Comparison of ENCODE assay signal across 2 fruit fly cellular contexts in the genomic region with DNA sequence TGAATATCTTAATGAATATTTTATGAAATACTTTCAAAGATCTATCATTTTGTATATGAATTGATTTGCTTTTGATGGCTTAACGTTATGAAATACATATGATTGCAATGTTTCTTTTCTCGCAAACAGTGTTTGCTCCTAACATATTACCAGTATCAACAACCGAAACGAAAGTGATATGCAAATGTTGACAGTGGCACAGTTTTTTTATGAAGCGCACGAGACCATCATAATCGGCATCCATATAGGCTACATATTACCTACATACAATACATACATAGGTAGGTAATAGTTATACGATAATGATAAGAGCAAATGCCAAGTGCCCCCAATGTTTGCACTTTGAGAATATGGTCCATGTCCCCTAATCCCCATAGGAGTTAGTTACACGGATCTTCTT.
A peak's percentile ranks its signal among the peaks of the same experiment; 100 is the strongest.
TF ChIP-seq lines count a peak whose summit lies in the region.

No protein-coding gene starts in this region.

- TF ChIP-seq CTCF in whole organism, embryonic (GFP tag; optimal IDR thresholded peaks at IDR 0.05; lab: Kevin White, UChicago) = no peak

TF ChIP-seq in whole organism, embryonic, 481 proteins besides CTCF, POLR2A, EP300 and RAD21 (continues in another document):
- TF ChIP-seq CG1024 (GFP tag; IDR thresholded peaks at IDR 0.05; lab: Robert Waterston, UW) = peak; percentile 51; the same call in 1 of the 2 replicates
- TF ChIP-seq otp (GFP tag; IDR thresholded peaks at IDR 0.05; lab: Robert Waterston, UW) = peak; percentile 35; the same call in 1 of the 3 replicates
- TF ChIP-seq CG17385 (GFP tag; optimal IDR thresholded peaks at IDR 0.05; lab: Kevin White, UChicago) = no peak
- no peak for TF ChIP-seq CG6654 (GFP tag; optimal IDR thresholded peaks at IDR 0.05; lab: Kevin White, UChicago)
- TF ChIP-seq sr (GFP tag; IDR thresholded peaks at IDR 0.05; lab: Robert Waterston, UW) = no peak
- no peak for TF ChIP-seq hth (optimal IDR thresholded peaks at IDR 0.05; lab: Kevin White, UChicago)
- 0 out of 2 replicates have a peak, but pooled peaks have one; percentile 40 for TF ChIP-seq Awh (GFP tag; IDR thresholded peaks at IDR 0.05; lab: Robert Waterston, UW)
- peak; percentile 25 for TF ChIP-seq wek (GFP tag; optimal IDR thresholded peaks at IDR 0.05; lab: Kevin White, UChicago)
- no peak for TF ChIP-seq CG7556 (GFP tag; optimal IDR thresholded peaks at IDR 0.05; lab: Kevin White, UChicago)
- no peak for TF ChIP-seq CG8388 (GFP tag; optimal IDR thresholded peaks at IDR 0.05; lab: Kevin White, UChicago)
- peak; percentile 23; the same call in 1 of the 2 replicates for TF ChIP-seq peb (GFP tag; IDR thresholded peaks at IDR 0.05; lab: Robert Waterston, UW)
- TF ChIP-seq Lpt (GFP tag; optimal IDR thresholded peaks at IDR 0.05; lab: Kevin White, UChicago) = no peak
- peak; percentile 23 for TF ChIP-seq gem (tag; optimal IDR thresholded peaks at IDR 0.05; lab: Kevin White, UChicago)
- TF ChIP-seq so (GFP tag; IDR thresholded peaks at IDR 0.05; lab: Robert Waterston, UW) = peak; percentile 30; the same call in 1 of the 3 replicates
- peak; percentile 60 for TF ChIP-seq Blimp-1 (GFP tag; optimal IDR thresholded peaks at IDR 0.05; lab: Kevin White, UChicago)
- no peak for TF ChIP-seq usp (GFP tag; optimal IDR thresholded peaks at IDR 0.05; lab: Kevin White, UChicago)
- TF ChIP-seq CG10147 (GFP tag; optimal IDR thresholded peaks at IDR 0.05; lab: Kevin White, UChicago) = no peak
- peak; percentile 32 for TF ChIP-seq tio (GFP tag; optimal IDR thresholded peaks at IDR 0.05; lab: Kevin White, UChicago)
- TF ChIP-seq Asciz (GFP tag; optimal IDR thresholded peaks at IDR 0.05; lab: Kevin White, UChicago) = peak; percentile 9
- TF ChIP-seq CG4707 (GFP tag; optimal IDR thresholded peaks at IDR 0.05; lab: Kevin White, UChicago) = no peak
- no peak for TF ChIP-seq Atf6 (GFP tag; IDR thresholded peaks at IDR 0.05; lab: Robert Waterston, UW)
- peak; percentile 8 for TF ChIP-seq ac (GFP tag; optimal IDR thresholded peaks at IDR 0.05; lab: Kevin White, UChicago)
- peak; percentile 59 for TF ChIP-seq ATbp (GFP tag; optimal IDR thresholded peaks at IDR 0.05; lab: Kevin White, UChicago)
- TF ChIP-seq Lhr (GFP tag; optimal IDR thresholded peaks at IDR 0.05; lab: Kevin White, UChicago) = peak; percentile 2
- TF ChIP-seq her (GFP tag; optimal IDR thresholded peaks at IDR 0.05; lab: Kevin White, UChicago) = no peak
- TF ChIP-seq CG3407 (GFP tag; optimal IDR thresholded peaks at IDR 0.05; lab: Kevin White, UChicago) = peak; percentile 2
- peak; percentile 39 for TF ChIP-seq MTF-1 (GFP tag; optimal IDR thresholded peaks at IDR 0.05; lab: Kevin White, UChicago; ENCODE audit: borderline replicate concordance)
- no peak for TF ChIP-seq D (optimal IDR thresholded peaks at IDR 0.05; lab: Kevin White, UChicago)
- peak; percentile 3 for TF ChIP-seq D (GFP tag; optimal IDR thresholded peaks at IDR 0.05; lab: Kevin White, UChicago)
- TF ChIP-seq CG8924 (tag; optimal IDR thresholded peaks at IDR 0.05; lab: Kevin White, UChicago) = no peak
- peak; percentile 37 for TF ChIP-seq CG2875 (GFP tag; optimal IDR thresholded peaks at IDR 0.05; lab: Kevin White, UChicago)
- TF ChIP-seq Med (GFP tag; lab: Kevin White, UChicago) = peak; percentile 66
- TF ChIP-seq Camta (GFP tag; optimal IDR thresholded peaks at IDR 0.05; lab: Kevin White, UChicago) = peak; percentile 13
- no peak for TF ChIP-seq twi (tag; optimal IDR thresholded peaks at IDR 0.05; lab: Kevin White, UChicago)
- no peak for TF ChIP-seq dmrt11E (tag; optimal IDR thresholded peaks at IDR 0.05; lab: Kevin White, UChicago)
- TF ChIP-seq ap (GFP tag; IDR thresholded peaks at IDR 0.05; lab: Robert Waterston, UW) = no peak
- no peak for TF ChIP-seq CG6813 (GFP tag; optimal IDR thresholded peaks at IDR 0.05; lab: Kevin White, UChicago)
- peak in 1 of 2 experiments; percentile 2 for TF ChIP-seq Pdp1 (GFP tag; optimal IDR thresholded peaks at IDR 0.05; lab: Kevin White, UChicago)
- TF ChIP-seq CG14710 (tag; optimal IDR thresholded peaks at IDR 0.05; lab: Kevin White, UChicago) = peak; percentile 2
- TF ChIP-seq CG1603 (tag; optimal IDR thresholded peaks at IDR 0.05; lab: Kevin White, UChicago) = peak; percentile 26
- TF ChIP-seq dmrt99B (tag; optimal IDR thresholded peaks at IDR 0.05; lab: Kevin White, UChicago) = no peak
- TF ChIP-seq tna (GFP tag; IDR thresholded peaks at IDR 0.05; lab: Robert Waterston, UW; ENCODE audit: partially characterized antibody) = no peak
- no peak for TF ChIP-seq CG14965 (GFP tag; optimal IDR thresholded peaks at IDR 0.05; lab: Kevin White, UChicago; ENCODE audit: borderline replicate concordance)

TF ChIP-seq in whole organism, prepupa, 60 proteins besides CTCF, POLR2A, EP300 and RAD21:
- TF ChIP-seq CG10631 (GFP tag; optimal IDR thresholded peaks at IDR 0.05; lab: Kevin White, UChicago) (no peak), fkh (GFP tag; optimal IDR thresholded peaks at IDR 0.05; lab: Kevin White, UChicago) (peak; percentile 1)
